Fruit fly (Drosophila melanogaster): ENCODE data around the gene CG7387.

DNA sequence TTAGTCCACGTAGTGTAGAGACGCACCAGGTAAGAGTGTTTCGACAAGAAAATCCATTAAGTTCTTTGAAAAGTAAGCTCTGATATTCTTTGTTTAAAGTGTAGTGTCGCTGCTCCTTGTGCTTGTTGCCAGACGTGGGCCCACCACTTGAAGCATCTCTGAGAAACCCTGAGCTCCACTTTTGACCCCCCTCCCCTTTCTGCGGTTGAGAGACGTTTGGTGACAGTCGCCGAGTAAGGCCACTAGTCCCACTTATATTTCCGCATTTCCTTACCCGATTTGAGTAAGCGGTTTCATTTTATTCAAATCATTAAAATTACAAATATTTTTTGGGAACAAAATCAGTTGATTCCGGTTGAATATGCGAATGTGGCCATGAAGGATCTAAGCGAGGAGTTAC, 18.7 kb upstream of the CG7387 start, which contains the start of gene CG8006:
- TF ChIP-seq CG13204 (GFP tag; optimal IDR thresholded peaks at IDR 0.05), result no peak
- no peak for TF ChIP-seq CG14655 (GFP tag; optimal IDR thresholded peaks at IDR 0.05)
- TF ChIP-seq EcR (GFP tag; optimal IDR thresholded peaks at IDR 0.05), result no peak
- no peak for TF ChIP-seq fd96Ca (GFP tag; IDR thresholded peaks at IDR 0.05)
- no peak for TF ChIP-seq Pif1A (GFP tag; optimal IDR thresholded peaks at IDR 0.05)
- TF ChIP-seq CG17806 (tag; optimal IDR thresholded peaks at IDR 0.05), result no peak
- no peak for TF ChIP-seq CG10348 (GFP tag; IDR thresholded peaks at IDR 0.05)
- TF ChIP-seq gl (tag; optimal IDR thresholded peaks at IDR 0.05), result no peak
- no peak for TF ChIP-seq D1 (tag; optimal IDR thresholded peaks at IDR 0.05)
- no peak for TF ChIP-seq Snoo (tag; optimal IDR thresholded peaks at IDR 0.05)
- TF ChIP-seq CG32121 (GFP tag; IDR thresholded peaks at IDR 0.05), result no peak
- TF ChIP-seq Pif1B (GFP tag; optimal IDR thresholded peaks at IDR 0.05), result no peak
- TF ChIP-seq CG8159 (tag; optimal IDR thresholded peaks at IDR 0.05), result no peak
- no peak for TF ChIP-seq CG8301 (tag; optimal IDR thresholded peaks at IDR 0.05)

Measured in whole organism, pupa.